Fruit fly (Drosophila melanogaster) whole organism, larva: ENCODE results near the gene ATPsynB.

Experiments used
- noc ChIP-seq: fragments of 200-800 bp; sonication (Bioruptor generic); optimal IDR thresholded peaks from 3 replicates; lab custom pipeline; 2019; ENCODE audit warnings: missing biosample characterization, mild to moderate bottlenecking, missing genetic modification characterization, moderate library complexity

The ATPsynB gene

dm6 chr3L:9729795-9730421 is at the start of gene ATPsynB:
ATPsynB (plus strand) TSS chr3L:9729999.
- no peak for TF ChIP-seq noc (tag; lab: Kevin White, UChicago)

dm6 chr3L:9680968-9681367 is 48.8 kb upstream of the ATPsynB start, which contains the start of gene alphaTub67C:
alphaTub67C (plus strand) TSS chr3L:9681268.
- TF ChIP-seq noc (tag; lab: Kevin White, UChicago), result no peak

- no peak for TF ChIP-seq noc (tag; lab: Kevin White, UChicago)
Measured at dm6 chr3L:9684871-9685270, 44.9 kb upstream of the ATPsynB start, which contains the start of gene CG16719. CG16719 (plus strand) TSS chr3L:9685171.

- no peak for TF ChIP-seq noc (tag; lab: Kevin White, UChicago)
Measured at dm6 chr3L:9687536-9687935, 42.3 kb upstream of the ATPsynB start.

dm6 chr3L:9688674-9689073 is 41.1 kb upstream of the ATPsynB start:
- TF ChIP-seq noc (tag; lab: Kevin White, UChicago), result no peak

dm6 chr3L:9689809-9690208 is 40.0 kb upstream of the ATPsynB start:
- no peak for TF ChIP-seq noc (tag; lab: Kevin White, UChicago)

- peak; percentile 96 for TF ChIP-seq noc (tag; lab: Kevin White, UChicago)
Measured at dm6 chr3L:9690798-9691475, 38.9 kb upstream of the ATPsynB start.

- peak; percentile 91 for TF ChIP-seq noc (tag; lab: Kevin White, UChicago)
Measured at dm6 chr3L:9691476-9691826, 38.3 kb upstream of the ATPsynB start.

- TF ChIP-seq noc (tag; lab: Kevin White, UChicago), result peak; percentile 41
Measured at dm6 chr3L:9692234-9692891, 37.4 kb upstream of the ATPsynB start.

- peak; percentile 98 for TF ChIP-seq noc (tag; lab: Kevin White, UChicago)
Measured at dm6 chr3L:9692892-9693551, 36.8 kb upstream of the ATPsynB start.

- TF ChIP-seq noc (tag; lab: Kevin White, UChicago), result no peak
Measured at dm6 chr3L:9693552-9694133, 36.2 kb upstream of the ATPsynB start.

- no peak for TF ChIP-seq noc (tag; lab: Kevin White, UChicago)
Measured at dm6 chr3L:9694169-9694866, 35.5 kb upstream of the ATPsynB start.

dm6 chr3L:9694867-9695236 is 34.9 kb upstream of the ATPsynB start:
- TF ChIP-seq noc (tag; lab: Kevin White, UChicago), result no peak

- no peak for TF ChIP-seq noc (tag; lab: Kevin White, UChicago)
Measured at dm6 chr3L:9695242-9695641, 34.6 kb upstream of the ATPsynB start.

dm6 chr3L:9695647-9696046 is 34.2 kb upstream of the ATPsynB start:
- no peak for TF ChIP-seq noc (tag; lab: Kevin White, UChicago)
